Fruit fly (Drosophila melanogaster) whole organism, embryonic: Measurements from ENCODE around the gene RanGAP.

ENCODE experiments used
- CG10209 ChIP-seq: fragments of 200-800 bp; sonication (Bioruptor generic); optimal IDR thresholded peaks from 3 replicates; lab custom pipeline; 2017; ENCODE audit warnings: missing biosample characterization, mild to moderate bottlenecking, missing genetic modification characterization, missing genetic modification reagents
- CG10979 ChIP-seq: fragments of 200-800 bp; sonication (Bioruptor generic); optimal IDR thresholded peaks from 2 replicates; lab custom pipeline; 2018; ENCODE audit warnings: missing biosample characterization, mild to moderate bottlenecking, missing genetic modification characterization, moderate library complexity
- CG11695 ChIP-seq: fragments of 200-800 bp; sonication (Bioruptor generic); IDR thresholded peaks from 3 replicates; pipeline ENCODE4 v1.3.6; 2022; ENCODE audit warnings: missing biosample characterization, missing genetic modification characterization
- CG11723 ChIP-seq: fragments of 200-800 bp; sonication (Bioruptor generic); optimal IDR thresholded peaks from 2 replicates; lab custom pipeline; 2017; ENCODE audit warnings: missing biosample characterization, mild to moderate bottlenecking, missing genetic modification characterization
- CG12219 ChIP-seq: fragments of 200-800 bp; sonication (Bioruptor generic); optimal IDR thresholded peaks from 3 replicates; lab custom pipeline; 2018; ENCODE audit warnings: missing biosample characterization, mild to moderate bottlenecking, missing genetic modification characterization
- CG15514 ChIP-seq: fragments of 200-800 bp; sonication (Bioruptor generic); optimal IDR thresholded peaks from 3 replicates; lab custom pipeline; 2017; ENCODE audit warnings: missing biosample characterization, missing genetic modification characterization, mild to moderate bottlenecking, moderate library complexity, missing genetic modification reagents
- CG15601 ChIP-seq: fragments of 200-800 bp; sonication (Bioruptor generic); optimal IDR thresholded peaks from 3 replicates; lab custom pipeline; 2019; ENCODE audit warnings: missing biosample characterization, mild to moderate bottlenecking, missing genetic modification characterization, moderate library complexity
- CG1602 ChIP-seq: fragments of 200-800 bp; sonication (Bioruptor generic); optimal IDR thresholded peaks from 3 replicates; lab custom pipeline; 2016; ENCODE audit warnings: missing biosample characterization, missing genetic modification characterization
- CG16813 ChIP-seq: fragments of 200-800 bp; sonication (Bioruptor generic); IDR thresholded peaks from 3 replicates; pipeline ENCODE4 v1.3.6; 2022; ENCODE audit warnings: missing biosample characterization, missing genetic modification characterization; ENCODE audit not compliant: partially characterized antibody
- CG17359 ChIP-seq: fragments of 200-800 bp; sonication (Bioruptor generic); optimal IDR thresholded peaks from 3 replicates; lab custom pipeline; 2018; ENCODE audit warnings: missing biosample characterization, mild to moderate bottlenecking, missing genetic modification characterization, moderate library complexity
- CG17385 ChIP-seq: fragments of 200-800 bp; sonication (Bioruptor generic); optimal IDR thresholded peaks from 3 replicates; lab custom pipeline; 2018; ENCODE audit warnings: missing biosample characterization, mild to moderate bottlenecking, missing genetic modification characterization
- CG2202 ChIP-seq: fragments of 200-800 bp; sonication (Bioruptor generic); optimal IDR thresholded peaks from 2 replicates; lab custom pipeline; 2018; ENCODE audit warnings: missing biosample characterization, mild to moderate bottlenecking, missing genetic modification characterization
- CG3163 ChIP-seq: fragments of 200-800 bp; sonication (Bioruptor generic); optimal IDR thresholded peaks from 3 replicates; lab custom pipeline; 2016; ENCODE audit warnings: missing biosample characterization, missing genetic modification characterization
- CG34376 ChIP-seq: fragments of 200-800 bp; sonication (Bioruptor generic); optimal IDR thresholded peaks from 2 replicates; lab custom pipeline; 2018; ENCODE audit warnings: missing biosample characterization, mild to moderate bottlenecking, missing genetic modification characterization
- CG34422 ChIP-seq: fragments of 200-800 bp; sonication (Bioruptor generic); IDR thresholded peaks from 3 replicates; pipeline ENCODE4 v1.3.6; 2022; ENCODE audit warnings: missing biosample characterization, missing genetic modification characterization
- CG6683 ChIP-seq: fragments of 200-800 bp; sonication (Bioruptor generic); optimal IDR thresholded peaks from 2 replicates; lab custom pipeline; 2017; ENCODE audit warnings: missing biosample characterization, mild to moderate bottlenecking, missing genetic modification characterization, missing genetic modification reagents
- CG7987 ChIP-seq: fragments of 200-800 bp; sonication (Bioruptor generic); optimal IDR thresholded peaks from 2 replicates; lab custom pipeline; 2018; ENCODE audit warnings: missing biosample characterization, mild to moderate bottlenecking, missing genetic modification characterization, moderate library complexity
- CG8359 ChIP-seq: fragments of 200-800 bp; sonication (Bioruptor generic); optimal IDR thresholded peaks from 2 replicates; lab custom pipeline; 2017; ENCODE audit warnings: missing biosample characterization, mild to moderate bottlenecking, missing genetic modification characterization, borderline replicate concordance
- CG8924 ChIP-seq: fragments of 200-800 bp; optimal IDR thresholded peaks from 3 replicates; lab custom pipeline; 2019; ENCODE audit warnings: missing biosample characterization, mild to moderate bottlenecking, missing genetic modification characterization, moderate library complexity
- CG9727 ChIP-seq: fragments of 200-800 bp; sonication (Bioruptor generic); optimal IDR thresholded peaks from 3 replicates; lab custom pipeline; 2017; ENCODE audit warnings: missing biosample characterization, mild to moderate bottlenecking, missing genetic modification characterization
- Chrac-16 ChIP-seq: fragments of 200-800 bp; sonication (Bioruptor generic); optimal IDR thresholded peaks from 3 replicates; lab custom pipeline; 2016; ENCODE audit warnings: missing biosample characterization, missing genetic modification characterization
- E2f1 ChIP-seq: fragments of 200-800 bp; sonication (Bioruptor generic); IDR thresholded peaks from 2 replicates; pipeline ENCODE4 v1.3.6; 2022; ENCODE audit warnings: missing biosample characterization, missing genetic modification characterization
- ERR ChIP-seq: fragments of 200-800 bp; sonication (Bioruptor generic); optimal IDR thresholded peaks from 2 replicates; lab custom pipeline; 2016; ENCODE audit warnings: missing biosample characterization, missing genetic modification characterization
- Fer2 ChIP-seq: fragments of 200-800 bp; sonication (Bioruptor generic); optimal IDR thresholded peaks from 2 replicates; lab custom pipeline; 2018; ENCODE audit warnings: missing biosample characterization, mild to moderate bottlenecking, missing genetic modification characterization, moderate library complexity
- HHEX ChIP-seq: fragments of 200-800 bp; sonication (Bioruptor generic); optimal IDR thresholded peaks from 3 replicates; lab custom pipeline; 2017; ENCODE audit warnings: missing biosample characterization, mild to moderate bottlenecking, missing genetic modification characterization, missing genetic modification reagents
- NfI ChIP-seq: fragments of 200-800 bp; sonication (Bioruptor generic); optimal IDR thresholded peaks from 3 replicates; lab custom pipeline; 2018; ENCODE audit warnings: missing biosample characterization, mild to moderate bottlenecking, missing genetic modification characterization, moderate library complexity
- Sry-δ ChIP-seq: fragments of 200-800 bp; sonication (Bioruptor generic); optimal IDR thresholded peaks from 2 replicates; lab custom pipeline; 2016; ENCODE audit warnings: missing biosample characterization, missing genetic modification characterization
- amos ChIP-seq: fragments of 200-800 bp; sonication (Bioruptor generic); IDR thresholded peaks from 2 replicates; pipeline ENCODE4 v1.3.6; 2022; ENCODE audit warnings: missing biosample characterization, missing genetic modification characterization; ENCODE audit not compliant: partially characterized antibody
- ap ChIP-seq: fragments of 200-800 bp; sonication (Bioruptor generic); IDR thresholded peaks from 2 replicates; pipeline ENCODE4 v1.3.6; 2022; ENCODE audit warnings: missing biosample characterization, missing genetic modification characterization
- bsh ChIP-seq, 2 experiments: fragments of 200-800 bp; sonication (Bioruptor generic); optimal IDR thresholded peaks; 2 replicates each; lab custom pipeline; 2017 to 2018; ENCODE audit warnings: mild to moderate bottlenecking in 2 of 2, missing biosample characterization in 2 of 2, missing genetic modification characterization in 2 of 2, moderate library complexity in 1 of 2
- chm ChIP-seq: fragments of 200-800 bp; sonication (Bioruptor generic); IDR thresholded peaks from 2 replicates; pipeline ENCODE4 v1.3.6; 2022; ENCODE audit warnings: missing biosample characterization, missing genetic modification characterization
- chn ChIP-seq: fragments of 200-800 bp; sonication (Bioruptor generic); optimal IDR thresholded peaks from 2 replicates; lab custom pipeline; 2016; ENCODE audit warnings: missing biosample characterization, missing genetic modification characterization
- crc ChIP-seq: fragments of 200-800 bp; sonication (Bioruptor generic); optimal IDR thresholded peaks from 2 replicates; lab custom pipeline; 2016; ENCODE audit warnings: missing biosample characterization, missing genetic modification characterization
- crp ChIP-seq, 2 experiments: fragments of 200-800 bp; sonication (Bioruptor generic); optimal IDR thresholded peaks; 2 replicates in 1 of 2; 3 replicates in 1 of 2; lab custom pipeline; 2017; ENCODE audit warnings: missing biosample characterization in 2 of 2, missing genetic modification characterization in 2 of 2, mild to moderate bottlenecking in 1 of 2, moderate library complexity in 1 of 2
- insv ChIP-seq, 2 experiments: fragments of 200-800 bp; sonication (Bioruptor generic); optimal IDR thresholded peaks; 3 replicates each; lab custom pipeline; 2016 to 2018; ENCODE audit warnings: missing biosample characterization in 2 of 2, missing genetic modification characterization in 2 of 2
- inv ChIP-seq: fragments of 200-800 bp; sonication (Bioruptor generic); IDR thresholded peaks from 2 replicates; pipeline ENCODE4 v1.3.6; 2022; ENCODE audit warnings: missing biosample characterization, missing genetic modification characterization; ENCODE audit not compliant: partially characterized antibody
- jing ChIP-seq: fragments of 200-800 bp; sonication (Bioruptor generic); optimal IDR thresholded peaks from 2 replicates; lab custom pipeline; 2018; ENCODE audit warnings: missing biosample characterization, mild to moderate bottlenecking, missing genetic modification characterization
- kah ChIP-seq: fragments of 200-800 bp; sonication (Bioruptor generic); optimal IDR thresholded peaks from 2 replicates; lab custom pipeline; 2018; ENCODE audit warnings: missing biosample characterization, mild to moderate bottlenecking, missing genetic modification characterization
- mam ChIP-seq: fragments of 200-800 bp; sonication (Bioruptor generic); optimal IDR thresholded peaks from 3 replicates; lab custom pipeline; 2016; ENCODE audit warnings: missing biosample characterization, missing genetic modification characterization
- p53 ChIP-seq: fragments of 200-800 bp; sonication (Bioruptor generic); optimal IDR thresholded peaks from 2 replicates; lab custom pipeline; 2016; ENCODE audit warnings: missing biosample characterization, missing genetic modification characterization
- pan ChIP-seq, 4 experiments: fragments of >200 bp in 3 of 4; fragments of 200-800 bp in 1 of 4; sonication (Bioruptor generic) in 1 of 4; optimal IDR thresholded peaks in 3 of 4; IDR thresholded peaks in 1 of 4; 2 replicates each; pipeline versions ENCODE4 v1.3.6 to Lab custom; 2017 to 2022; ENCODE audit warnings: missing biosample characterization in 2 of 4, missing genetic modification characterization in 2 of 4, mixed read lengths in 1 of 4
- pzg ChIP-seq: fragments of 200-800 bp; sonication (Bioruptor generic); optimal IDR thresholded peaks from 3 replicates; lab custom pipeline; 2018; ENCODE audit warnings: missing biosample characterization, mild to moderate bottlenecking, missing genetic modification characterization, moderate library complexity
- sim ChIP-seq: fragments of 200-800 bp; sonication (Bioruptor generic); IDR thresholded peaks from 2 replicates; pipeline ENCODE4 v1.3.6; 2022; ENCODE audit warnings: missing biosample characterization, missing genetic modification characterization
- slbo ChIP-seq: fragments of 200-800 bp; sonication (Bioruptor generic); IDR thresholded peaks from 2 replicates; pipeline ENCODE4 v1.3.6; 2022; ENCODE audit warnings: missing biosample characterization, missing genetic modification characterization
- stc ChIP-seq: fragments of 200-800 bp; sonication (Bioruptor generic); IDR thresholded peaks from 2 replicates; pipeline ENCODE4 v1.3.6; 2022; ENCODE audit warnings: missing biosample characterization, missing genetic modification characterization
- stwl ChIP-seq: fragments of 200-800 bp; sonication (Bioruptor generic); optimal IDR thresholded peaks from 3 replicates; lab custom pipeline; 2018; ENCODE audit warnings: missing biosample characterization, mild to moderate bottlenecking, missing genetic modification characterization, moderate library complexity
- tna ChIP-seq: fragments of 200-800 bp; sonication (Bioruptor generic); IDR thresholded peaks from 2 replicates; pipeline ENCODE4 v1.3.6; 2022; ENCODE audit warnings: missing biosample characterization, missing genetic modification characterization; ENCODE audit not compliant: partially characterized antibody
- zen2 ChIP-seq: fragments of 200-800 bp; sonication (Bioruptor generic); IDR thresholded peaks from 3 replicates; pipeline ENCODE4 v1.3.6; 2022; ENCODE audit warnings: missing biosample characterization, missing genetic modification characterization; ENCODE audit not compliant: partially characterized antibody

Gene RanGAP

DNA sequence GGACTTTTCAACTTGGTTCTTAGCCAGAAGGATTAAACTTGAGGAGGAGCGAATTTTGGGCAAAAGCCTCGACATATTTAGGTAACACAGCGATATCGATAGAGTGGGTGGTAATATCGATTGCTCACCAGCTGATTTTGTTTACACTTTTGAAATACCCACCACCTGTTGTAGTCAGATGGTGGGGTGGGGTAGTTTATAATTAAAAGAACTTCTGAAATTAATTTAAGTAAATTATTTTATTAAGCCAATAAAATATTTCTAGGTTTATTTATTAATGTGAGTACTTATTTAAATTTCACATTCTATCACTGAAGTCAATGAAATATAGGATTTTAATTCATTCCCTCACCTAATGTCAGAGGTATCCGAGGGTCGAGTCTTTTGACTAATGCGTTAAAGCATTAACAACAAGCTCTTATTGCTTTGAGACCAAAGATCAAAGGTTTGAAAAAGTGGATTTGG, 48.3 kb downstream of the RanGAP start, which contains the start of the genes CG10194 and CG18094 (continued):
- TF ChIP-seq amos (peak; percentile 69; the same call in 1 of the 2 replicates), crc (GFP tag; lab: Kevin White, UChicago) (no peak), stwl (tag; lab: Kevin White, UChicago) (peak; percentile 9), CG3163 (no peak), chm (GFP tag; lab: Robert Waterston, UW) (no peak), CG16813 (peak; percentile 44; the same call in 2 of the 3 replicates), CG11695 (GFP tag; lab: Robert Waterston, UW) (0 out of 3 replicates have a peak, but pooled peaks have one; percentile 32), Sry-δ (GFP tag; lab: Kevin White, UChicago) (peak; percentile 62), mam (peak; percentile 19), slbo (GFP tag; lab: Robert Waterston, UW) (peak; percentile 71), jing (GFP tag; lab: Kevin White, UChicago) (no peak), p53 (GFP tag; lab: Kevin White, UChicago) (no peak), CG8924 (peak; percentile 18), CG10979 (tag; lab: Kevin White, UChicago) (peak; percentile 32), tna (GFP tag; lab: Robert Waterston, UW) (0 out of 2 replicates have a peak, but pooled peaks have one; percentile 26), chn (peak; percentile 10), zen2 (GFP tag; lab: Robert Waterston, UW) (peak; percentile 72), CG9727 (GFP tag; lab: Kevin White, UChicago) (peak; percentile 38), CG1602 (GFP tag; lab: Kevin White, UChicago) (peak; percentile 39), CG6683 (no peak), Chrac-16 (GFP tag; lab: Kevin White, UChicago) (peak; percentile 36), CG15601 (tag; lab: Kevin White, UChicago) (peak; percentile 3), pzg (GFP tag; lab: Kevin White, UChicago) (peak; percentile 41), sim (no peak), CG17359 (tag; lab: Kevin White, UChicago) (peak; percentile 9), kah (peak; percentile 100), crp (GFP tag; optimal IDR thresholded peaks at IDR 0.05; lab: Kevin White, UChicago) (peak; percentile 29 to 88), CG8359 (GFP tag; lab: Kevin White, UChicago) (no peak), inv (GFP tag; lab: Robert Waterston, UW) (peak; percentile 34), CG17385 (GFP tag; lab: Kevin White, UChicago) (peak; percentile 40), CG12219 (no peak), ap (GFP tag; lab: Robert Waterston, UW) (no peak), Fer2 (tag; lab: Kevin White, UChicago) (no peak), CG34376 (peak; percentile 34), E2f1 (GFP tag; lab: Robert Waterston, UW) (0 out of 2 replicates have a peak, but pooled peaks have one; percentile 24), CG11723 (no peak), pan (optimal IDR thresholded peaks at IDR 0.05; lab: Kevin White, UChicago) (no peak), pan (GFP tag; optimal IDR thresholded peaks at IDR 0.05 in 1 of 2, IDR thresholded peaks at IDR 0.05 in 1 of 2) (peak in 1 of 2 experiments; percentile 17), CG15514 (GFP tag; lab: Kevin White, UChicago) (peak; percentile 20), HHEX (peak; percentile 28), bsh (GFP tag; optimal IDR thresholded peaks at IDR 0.05; lab: Kevin White, UChicago) (peak in 1 of 2 experiments; percentile 43), CG34422 (GFP tag; lab: Robert Waterston, UW) (peak; percentile 40; the same call in 1 of the 3 replicates), CG2202 (tag; lab: Kevin White, UChicago) (peak; percentile 3), CG10209 (GFP tag; lab: Kevin White, UChicago) (peak; percentile 29), insv (GFP tag; optimal IDR thresholded peaks at IDR 0.05; lab: Kevin White, UChicago) (no peak), NfI (GFP tag; lab: Kevin White, UChicago) (peak; percentile 33), ERR (GFP tag; lab: Kevin White, UChicago) (no peak), stc (GFP tag; lab: Robert Waterston, UW) (peak; percentile 34; the same call in 1 of the 2 replicates), CG7987 (no peak)
